Worm (Caenorhabditis elegans): ENCODE measurements around the gene sec-23.

ce11 chrV:20123616-20124015, 32.6 kb downstream of the sec-23 start:
- TF ChIP-seq ZK546.5 (tag; optimal IDR thresholded peaks at IDR 0.05) (no peak), aly-2 (tag; optimal IDR thresholded peaks at IDR 0.05) (no peak), ceh-16 (tag; optimal IDR thresholded peaks at IDR 0.05) (no peak), egl-27 (tag; optimal IDR thresholded peaks at IDR 0.05) (no peak), dmd-4 (tag; optimal IDR thresholded peaks at IDR 0.05) (no peak)

Data from whole organism, L2 larva.